Fruit fly (Drosophila melanogaster) ovary, adult (tissue): Measurements from ENCODE around the gene CG42322.

Experiments used
- CG17801 ChIP-seq: fragments of 200-800 bp; optimal IDR thresholded peaks from 2 replicates; lab custom pipeline; 2019; ENCODE audit warnings: missing biosample characterization, mild to moderate bottlenecking, missing genetic modification characterization, moderate library complexity; ENCODE audit not compliant: partially characterized antibody

Gene CG42322

dm6 chr3R:20765302-20766155 lies 25.6 kb downstream of the CG42322 start:
- TF ChIP-seq CG17801 (GFP tag; lab: Kevin White, UChicago), result no peak

dm6 chr3R:20766156-20766486 lies 26.2 kb downstream of the CG42322 start:
- no peak for TF ChIP-seq CG17801 (GFP tag; lab: Kevin White, UChicago)

- TF ChIP-seq CG17801 (GFP tag; lab: Kevin White, UChicago), result no peak
Observed at dm6 chr3R:20772543-20772942, 32.6 kb downstream of the CG42322 start, which contains the start of gene Takl1. Gene Takl1, minus strand, starts transcription at chr3R:20772601.

dm6 chr3R:20773174-20773573 lies 33.3 kb downstream of the CG42322 start:
- no peak for TF ChIP-seq CG17801 (GFP tag; lab: Kevin White, UChicago)

dm6 chr3R:20774125-20774524 lies 34.2 kb downstream of the CG42322 start:
- no peak for TF ChIP-seq CG17801 (GFP tag; lab: Kevin White, UChicago)

dm6 chr3R:20778285-20778926 lies 38.5 kb downstream of the CG42322 start:
- peak; percentile 99 for TF ChIP-seq CG17801 (GFP tag; lab: Kevin White, UChicago)

dm6 chr3R:20779545-20779944 lies 39.6 kb downstream of the CG42322 start:
- no peak for TF ChIP-seq CG17801 (GFP tag; lab: Kevin White, UChicago)

dm6 chr3R:20779969-20780368 lies 40.1 kb downstream of the CG42322 start:
- peak; percentile 50 for TF ChIP-seq CG17801 (GFP tag; lab: Kevin White, UChicago)

dm6 chr3R:20782104-20782654 lies 42.3 kb downstream of the CG42322 start:
- no peak for TF ChIP-seq CG17801 (GFP tag; lab: Kevin White, UChicago)

dm6 chr3R:20782655-20783105 lies 42.8 kb downstream of the CG42322 start:
- TF ChIP-seq CG17801 (GFP tag; lab: Kevin White, UChicago), result peak; percentile 96

- TF ChIP-seq CG17801 (GFP tag; lab: Kevin White, UChicago), result no peak
Observed at dm6 chr3R:20783714-20784435, 44.0 kb downstream of the CG42322 start.

dm6 chr3R:20784436-20785368 lies 44.8 kb downstream of the CG42322 start:
- no peak for TF ChIP-seq CG17801 (GFP tag; lab: Kevin White, UChicago)

- no peak for TF ChIP-seq CG17801 (GFP tag; lab: Kevin White, UChicago)
Observed at dm6 chr3R:20788559-20788958, 48.7 kb downstream of the CG42322 start.

dm6 chr3R:20790437-20790836 lies 50.5 kb downstream of the CG42322 start:
- no peak for TF ChIP-seq CG17801 (GFP tag; lab: Kevin White, UChicago)
